Worm (Caenorhabditis elegans): ENCODE measurements around the gene bud-13.

DNA sequence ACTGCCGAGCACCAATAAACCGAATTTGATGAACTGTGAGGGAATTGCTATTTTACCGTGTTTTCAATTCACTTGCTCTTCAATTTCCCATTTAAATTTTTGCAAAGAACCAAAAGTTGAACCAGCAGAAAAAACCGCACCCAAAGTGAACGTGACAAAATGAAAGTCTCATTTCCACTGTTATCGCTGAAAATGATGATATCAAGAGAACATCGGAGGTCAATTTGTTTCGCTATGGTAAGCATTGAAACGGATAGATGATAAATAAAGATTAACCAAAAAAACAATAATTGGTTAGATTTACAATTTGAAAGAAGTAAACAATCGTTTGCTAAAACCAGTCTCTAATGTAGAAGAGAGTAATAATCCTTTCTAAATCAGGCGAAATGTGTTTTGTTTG lies 42.0 kb downstream of the bud-13 start:
- TF ChIP-seq pes-1 (GFP tag; IDR thresholded peaks at IDR 0.05) (no peak), ama-1 (optimal IDR thresholded peaks at IDR 0.05) (no peak), tra-4 (tag; optimal IDR thresholded peaks at IDR 0.05) (no peak), F13C5.2 (tag; optimal IDR thresholded peaks at IDR 0.05) (no peak), tbx-37 (GFP tag; conservative IDR thresholded peaks at IDR 0.05) (no peak), B0310.2 (tag; optimal IDR thresholded peaks at IDR 0.05) (no peak), ets-7 (tag; optimal IDR thresholded peaks at IDR 0.05) (no peak), ceh-13 (GFP tag; optimal IDR thresholded peaks at IDR 0.05) (no peak)
